Worm (Caenorhabditis elegans) whole organism, early embryonic: Measurements from ENCODE around the gene B0454.26.

Experiments used
- B0310.2 ChIP-seq: sonication (generic microtip); optimal IDR thresholded peaks from 2 replicates; lab custom pipeline; 2016; ENCODE audit warnings: mild to moderate bottlenecking, missing genetic modification characterization, missing compliant biosample characterization
- F13C5.2 ChIP-seq: sonication (generic microtip); optimal IDR thresholded peaks from 2 replicates; lab custom pipeline; 2017; ENCODE audit warnings: mild to moderate bottlenecking, missing genetic modification characterization, inconsistent platforms, missing compliant biosample characterization
- aly-1 ChIP-seq: sonication (generic microtip); optimal IDR thresholded peaks from 2 replicates; lab custom pipeline; 2016; ENCODE audit warnings: missing genetic modification characterization, missing compliant biosample characterization
- ama-1 ChIP-seq: fragments of 150-350 bp; optimal IDR thresholded peaks from 2 replicates; lab custom pipeline; 2014
- ceh-13 ChIP-seq: fragments of 200-800 bp; sonication (Bioruptor generic); optimal IDR thresholded peaks from 2 replicates; lab custom pipeline; 2018; ENCODE audit warnings: mild to moderate bottlenecking, missing genetic modification characterization, missing compliant biosample characterization
- ceh-36 ChIP-seq: sonication (generic microtip); optimal IDR thresholded peaks from 2 replicates; lab custom pipeline; 2016; ENCODE audit warnings: missing genetic modification characterization, inconsistent platforms, missing compliant biosample characterization
- ets-7 ChIP-seq: sonication (generic microtip); optimal IDR thresholded peaks from 2 replicates; lab custom pipeline; 2016; ENCODE audit warnings: missing genotype, missing genetic modification characterization, missing compliant biosample characterization
- flt-1 ChIP-seq: fragments of 200-800 bp; sonication (Bioruptor generic); IDR thresholded peaks from 2 replicates; pipeline ENCODE4 v1.3.6; 2022; ENCODE audit warnings: missing genetic modification characterization, missing compliant biosample characterization
- hmbx-1 ChIP-seq: sonication (generic microtip); optimal IDR thresholded peaks from 2 replicates; lab custom pipeline; 2016; ENCODE audit warnings: mild to moderate bottlenecking, missing genetic modification characterization, missing compliant biosample characterization
- hmg-4 ChIP-seq: fragments of 200-800 bp; sonication (Bioruptor generic); optimal IDR thresholded peaks from 2 replicates; lab custom pipeline; 2018; ENCODE audit warnings: mild to moderate bottlenecking, missing genetic modification characterization, missing compliant biosample characterization
- hnd-1 ChIP-seq: sonication (generic microtip); optimal IDR thresholded peaks from 2 replicates; lab custom pipeline; 2016; ENCODE audit warnings: missing genetic modification characterization, missing compliant biosample characterization
- pes-1 ChIP-seq: fragments of 200-800 bp; sonication (Bioruptor generic); IDR thresholded peaks from 2 replicates; pipeline ENCODE4 v1.3.6; 2022; ENCODE audit warnings: missing genetic modification reagents, missing genetic modification characterization, missing compliant biosample characterization
- scrt-1 ChIP-seq: fragments of 200-800 bp; sonication (Bioruptor generic); IDR thresholded peaks from 2 replicates; pipeline ENCODE4 v1.3.6; 2022; ENCODE audit warnings: missing genetic modification characterization, missing compliant biosample characterization
- sea-1 ChIP-seq: fragments of 200-800 bp; sonication (Bioruptor generic); conservative IDR thresholded peaks from 2 replicates; pipeline ENCODE4 v1.3.6; 2022; ENCODE audit warnings: missing genetic modification characterization, missing compliant biosample characterization
- tbx-11 ChIP-seq: fragments of 200-800 bp; sonication (Bioruptor generic); IDR thresholded peaks from 2 replicates; pipeline ENCODE4 v1.3.6; 2022; ENCODE audit warnings: missing genetic modification characterization, missing compliant biosample characterization
- tbx-37 ChIP-seq: fragments of 200-800 bp; sonication (Bioruptor generic); conservative IDR thresholded peaks from 2 replicates; pipeline ENCODE4 v1.3.6; 2022; ENCODE audit warnings: missing genetic modification reagents, missing genetic modification characterization, missing compliant biosample characterization
- tra-4 ChIP-seq: sonication (generic microtip); optimal IDR thresholded peaks from 2 replicates; lab custom pipeline; 2017; ENCODE audit warnings: missing genetic modification characterization, missing compliant biosample characterization

The B0454.26 gene

ce11 chrII:2991555-2992083, 46.7 kb downstream of the B0454.26 start, which contains the start of gene K08A2.2:
TSS of gene K08A2.2 (plus strand) at chrII:2991605.
- TF ChIP-seq pes-1 (GFP tag; lab: Robert Waterston, UW), result peak; percentile 62
- TF ChIP-seq scrt-1 (GFP tag; lab: Robert Waterston, UW), result no peak

ce11 chrII:2990089-2990488, 48.3 kb downstream of the B0454.26 start:
- TF ChIP-seq hmbx-1 (tag; lab: Kevin White, UChicago), result no peak
- TF ChIP-seq ceh-36 (tag; lab: Kevin White, UChicago), result peak; percentile 87
- no peak for TF ChIP-seq B0310.2 (tag; lab: Kevin White, UChicago)

ce11 chrII:2989076-2989475, 49.3 kb downstream of the B0454.26 start:
- peak; percentile 39 for TF ChIP-seq ceh-36 (tag; lab: Kevin White, UChicago)

- TF ChIP-seq flt-1 (no peak), F13C5.2 (tag; lab: Kevin White, UChicago) (no peak), scrt-1 (GFP tag; lab: Robert Waterston, UW) (no peak), ceh-36 (tag; lab: Kevin White, UChicago) (no peak), tbx-11 (no peak), ama-1 (lab: Kevin White, UChicago) (no peak), pes-1 (GFP tag; lab: Robert Waterston, UW) (no peak), ceh-13 (GFP tag; lab: Kevin White, UChicago) (no peak), hmbx-1 (tag; lab: Kevin White, UChicago) (no peak), hmg-4 (GFP tag; lab: Kevin White, UChicago) (no peak), aly-1 (no peak), tbx-37 (GFP tag; lab: Robert Waterston, UW) (no peak), B0310.2 (tag; lab: Kevin White, UChicago) (no peak), hnd-1 (tag; lab: Kevin White, UChicago) (no peak), tra-4 (no peak), ets-7 (tag; lab: Kevin White, UChicago) (no peak), sea-1 (GFP tag; lab: Robert Waterston, UW) (no peak)
Observed at ce11 chrII:2987854-2988350, 50.5 kb downstream of the B0454.26 start, which contains the start of gene lido-7. TSS of gene lido-7 (plus strand) at chrII:2988300.

ce11 chrII:2987122-2987556, 51.2 kb downstream of the B0454.26 start:
- TF ChIP-seq B0310.2 (tag; lab: Kevin White, UChicago), result no peak
- no peak for TF ChIP-seq tbx-11
- TF ChIP-seq ceh-13 (GFP tag; lab: Kevin White, UChicago), result no peak
- no peak for TF ChIP-seq hmg-4 (GFP tag; lab: Kevin White, UChicago)
- no peak for TF ChIP-seq sea-1 (GFP tag; lab: Robert Waterston, UW)
- no peak for TF ChIP-seq flt-1
- no peak for TF ChIP-seq ets-7 (tag; lab: Kevin White, UChicago)
- no peak for TF ChIP-seq pes-1 (GFP tag; lab: Robert Waterston, UW)
- no peak for TF ChIP-seq ceh-36 (tag; lab: Kevin White, UChicago)
- no peak for TF ChIP-seq aly-1
- TF ChIP-seq F13C5.2 (tag; lab: Kevin White, UChicago), result no peak
- TF ChIP-seq tra-4, result no peak
- no peak for TF ChIP-seq ama-1 (lab: Kevin White, UChicago)
- TF ChIP-seq scrt-1 (GFP tag; lab: Robert Waterston, UW), result no peak
- TF ChIP-seq hnd-1 (tag; lab: Kevin White, UChicago), result no peak
